Worm (Caenorhabditis elegans) whole organism, young adult: ENCODE results near the gene rbm-7.
A peak's percentile ranks its signal among the peaks of the same experiment; 100 is the strongest.

ENCODE experiments used
- B0035.1 ChIP-seq: sonication (generic microtip); optimal IDR thresholded peaks from 2 replicates; lab custom pipeline; 2016; ENCODE audit warnings: missing genetic modification characterization, mild to moderate bottlenecking, missing compliant biosample characterization, missing genotype, missing genetic modification reagents
- B0336.3 ChIP-seq: fragments of 200-800 bp; sonication (Bioruptor generic); IDR thresholded peaks from 2 replicates; pipeline ENCODE4 v1.3.6; 2022; ENCODE audit warnings: missing genetic modification characterization, missing compliant biosample characterization
- F33H1.4 ChIP-seq: fragments of 200-800 bp; sonication (Bioruptor generic); IDR thresholded peaks from 2 replicates; pipeline ENCODE4 v1.3.6; 2022; ENCODE audit warnings: missing genetic modification reagents, missing genetic modification characterization, missing compliant biosample characterization
- F37B4.10 ChIP-seq: fragments of 200-800 bp; sonication (Bioruptor generic); IDR thresholded peaks from 2 replicates; pipeline ENCODE4 v1.3.6; 2022; ENCODE audit warnings: missing genetic modification characterization, missing compliant biosample characterization
- F39B2.1 ChIP-seq: fragments of 200-800 bp; sonication (Bioruptor generic); IDR thresholded peaks from 2 replicates; pipeline ENCODE4 v1.3.6; 2022; ENCODE audit warnings: missing genetic modification reagents, missing genetic modification characterization, missing compliant biosample characterization
- F52B5.7 ChIP-seq: sonication (generic microtip); optimal IDR thresholded peaks from 2 replicates; lab custom pipeline; 2016; ENCODE audit warnings: mild to moderate bottlenecking, missing genetic modification characterization, missing compliant biosample characterization
- F57C9.4 ChIP-seq: sonication (generic microtip); optimal IDR thresholded peaks from 2 replicates; lab custom pipeline; 2017; ENCODE audit warnings: mild to moderate bottlenecking, missing genetic modification characterization, missing compliant biosample characterization
- K11D2.4 ChIP-seq: fragments of 200-800 bp; sonication (Bioruptor generic); IDR thresholded peaks from 2 replicates; pipeline ENCODE4 v1.3.6; 2022; ENCODE audit warnings: missing genetic modification reagents, missing genetic modification characterization, missing compliant biosample characterization
- Y53F4B.3 ChIP-seq: fragments of 200-800 bp; sonication (Bioruptor generic); IDR thresholded peaks from 2 replicates; pipeline ENCODE4 v1.3.6; 2022; ENCODE audit warnings: missing genetic modification reagents, missing genetic modification characterization, missing compliant biosample characterization
- Y53G8AR.9 ChIP-seq: fragments of 200-800 bp; sonication (Bioruptor generic); conservative IDR thresholded peaks from 2 replicates; pipeline ENCODE4 v1.3.6; 2022; ENCODE audit warnings: missing genetic modification reagents, missing genetic modification characterization, missing compliant biosample characterization
- Y67H2A.10 ChIP-seq: fragments of 200-800 bp; sonication (Bioruptor generic); conservative IDR thresholded peaks from 2 replicates; pipeline ENCODE4 v1.3.6; 2022; ENCODE audit warnings: missing genetic modification reagents, missing genetic modification characterization, missing compliant biosample characterization
- ama-1 ChIP-seq, 3 experiments: fragments of 150-350 bp in 1 of 3; sonication (generic microtip) in 2 of 3; optimal IDR thresholded peaks; 2 replicates each; lab custom pipeline; 2014 to 2018; ENCODE audit warnings: missing biosample characterization in 2 of 3, missing genetic modification characterization in 2 of 3, missing genetic modification reagents in 2 of 3
- aptf-2 ChIP-seq: fragments of 200-800 bp; sonication (Bioruptor generic); conservative IDR thresholded peaks from 2 replicates; pipeline ENCODE4 v1.3.6; 2022; ENCODE audit warnings: missing genetic modification reagents, missing genetic modification characterization, missing compliant biosample characterization
- attf-3 ChIP-seq: fragments of 200-800 bp; sonication (Bioruptor generic); conservative IDR thresholded peaks from 2 replicates; pipeline ENCODE4 v1.3.6; 2022; ENCODE audit warnings: missing genetic modification reagents, missing genetic modification characterization, missing compliant biosample characterization
- attf-5 ChIP-seq: fragments of 200-800 bp; sonication (Bioruptor generic); optimal IDR thresholded peaks from 2 replicates; lab custom pipeline; 2018; ENCODE audit warnings: mild to moderate bottlenecking, missing genetic modification characterization, missing compliant biosample characterization
- attf-6 ChIP-seq: fragments of 200-800 bp; sonication (Bioruptor generic); IDR thresholded peaks from 2 replicates; pipeline ENCODE4 v1.3.6; 2022; ENCODE audit warnings: missing genetic modification reagents, missing genetic modification characterization, missing compliant biosample characterization
- ccch-3 ChIP-seq: fragments of 200-800 bp; sonication (Bioruptor generic); optimal IDR thresholded peaks from 2 replicates; lab custom pipeline; 2018; ENCODE audit warnings: mild to moderate bottlenecking, missing genetic modification characterization, missing compliant biosample characterization
- ceh-27 ChIP-seq: fragments of 200-800 bp; sonication (Bioruptor generic); optimal IDR thresholded peaks from 2 replicates; lab custom pipeline; 2018; ENCODE audit warnings: mild to moderate bottlenecking, missing genetic modification characterization, moderate library complexity, missing compliant biosample characterization
- ceh-58 ChIP-seq: fragments of 200-800 bp; sonication (Bioruptor generic); IDR thresholded peaks from 2 replicates; pipeline ENCODE4 v1.3.6; 2022; ENCODE audit warnings: missing genetic modification characterization, missing compliant biosample characterization
- chd-7 ChIP-seq: sonication (generic microtip); optimal IDR thresholded peaks from 2 replicates; lab custom pipeline; 2016; ENCODE audit warnings: mild to moderate bottlenecking, missing genetic modification characterization, moderate library complexity, missing compliant biosample characterization
- egl-44 ChIP-seq: fragments of 200-800 bp; sonication (Bioruptor generic); IDR thresholded peaks from 2 replicates; pipeline ENCODE4 v1.3.6; 2022; ENCODE audit warnings: missing genetic modification reagents, missing genetic modification characterization, missing compliant biosample characterization
- ekl-4 ChIP-seq: fragments of 200-800 bp; sonication (Bioruptor generic); IDR thresholded peaks from 2 replicates; pipeline ENCODE4 v1.3.6; 2022; ENCODE audit warnings: missing genetic modification reagents, missing genetic modification characterization, missing compliant biosample characterization
- ets-4 ChIP-seq: fragments of 200-800 bp; sonication (Bioruptor generic); optimal IDR thresholded peaks from 2 replicates; lab custom pipeline; 2018; ENCODE audit warnings: mild to moderate bottlenecking, missing genetic modification characterization, missing compliant biosample characterization
- gei-17 ChIP-seq: fragments of 200-800 bp; sonication (Bioruptor generic); optimal IDR thresholded peaks from 2 replicates; lab custom pipeline; 2018; ENCODE audit warnings: mild to moderate bottlenecking, missing genetic modification characterization, missing compliant biosample characterization
- him-1 ChIP-seq: sonication (generic microtip); optimal IDR thresholded peaks from 2 replicates; lab custom pipeline; 2016; ENCODE audit warnings: missing genotype, missing genetic modification reagents, missing genetic modification characterization, missing compliant biosample characterization
- hlh-12 ChIP-seq: sonication (generic microtip); optimal IDR thresholded peaks from 2 replicates; lab custom pipeline; 2016; ENCODE audit warnings: missing genetic modification characterization, missing compliant biosample characterization
- hmg-20 ChIP-seq: fragments of 200-800 bp; sonication (Bioruptor generic); IDR thresholded peaks from 2 replicates; pipeline ENCODE4 v1.3.6; 2022; ENCODE audit warnings: missing genetic modification reagents, missing genetic modification characterization, missing compliant biosample characterization
- hsf-1 ChIP-seq: fragments of 200-800 bp; sonication (Bioruptor generic); IDR thresholded peaks from 2 replicates; pipeline ENCODE4 v1.3.6; 2022; ENCODE audit warnings: missing genetic modification reagents, missing genetic modification characterization, missing compliant biosample characterization
- lin-26 ChIP-seq: fragments of 200-800 bp; sonication (Bioruptor generic); IDR thresholded peaks from 2 replicates; pipeline ENCODE4 v1.3.6; 2022; ENCODE audit warnings: missing genetic modification reagents, missing genetic modification characterization, missing compliant biosample characterization
- lin-40 ChIP-seq: sonication (generic microtip); optimal IDR thresholded peaks from 2 replicates; lab custom pipeline; 2016; ENCODE audit warnings: missing genetic modification characterization, mild to moderate bottlenecking, missing compliant biosample characterization, missing genotype, missing genetic modification reagents
- madf-8 ChIP-seq: fragments of 200-800 bp; sonication (Bioruptor generic); conservative IDR thresholded peaks from 2 replicates; pipeline ENCODE4 v1.3.6; 2022; ENCODE audit warnings: missing genetic modification reagents, missing genetic modification characterization, missing compliant biosample characterization
- mel-28 ChIP-seq: sonication (generic microtip); optimal IDR thresholded peaks from 2 replicates; lab custom pipeline; 2016; ENCODE audit warnings: borderline replicate concordance, mild to moderate bottlenecking, missing genetic modification characterization, missing compliant biosample characterization
- mes-4 ChIP-seq: sonication (generic microtip); optimal IDR thresholded peaks from 2 replicates; lab custom pipeline; 2016; ENCODE audit warnings: missing genotype, missing genetic modification characterization, missing compliant biosample characterization
- nfyb-1 ChIP-seq: fragments of 200-800 bp; sonication (Bioruptor generic); IDR thresholded peaks from 2 replicates; pipeline ENCODE4 v1.3.6; 2022; ENCODE audit warnings: missing genetic modification reagents, missing genetic modification characterization, missing compliant biosample characterization
- nhr-27 ChIP-seq: fragments of 200-800 bp; sonication (Bioruptor generic); optimal IDR thresholded peaks from 2 replicates; lab custom pipeline; 2018; ENCODE audit warnings: mild to moderate bottlenecking, missing genetic modification characterization, moderate library complexity, missing compliant biosample characterization
- rcor-1 ChIP-seq: fragments of 200-800 bp; sonication (Bioruptor generic); IDR thresholded peaks from 2 replicates; pipeline ENCODE4 v1.3.6; 2022; ENCODE audit warnings: missing genetic modification reagents, missing genetic modification characterization, missing compliant biosample characterization
- rec-8 ChIP-seq, 2 experiments: sonication (generic microtip); optimal IDR thresholded peaks; 2 replicates each; lab custom pipeline; 2016; ENCODE audit warnings: mild to moderate bottlenecking in 2 of 2, missing genetic modification characterization in 2 of 2, missing genetic modification reagents in 2 of 2, missing genotype in 2 of 2, missing biosample characterization in 1 of 2, missing compliant biosample characterization in 1 of 2, moderate library complexity in 1 of 2
- sptf-2 ChIP-seq: fragments of 200-800 bp; sonication (Bioruptor generic); optimal IDR thresholded peaks from 2 replicates; lab custom pipeline; 2018; ENCODE audit warnings: mild to moderate bottlenecking, missing genetic modification characterization, missing compliant biosample characterization
- zfh-2 ChIP-seq: fragments of 200-800 bp; sonication (Bioruptor generic); conservative IDR thresholded peaks from 2 replicates; pipeline ENCODE4 v1.3.6; 2022; ENCODE audit warnings: missing genetic modification reagents, missing genetic modification characterization, missing compliant biosample characterization
- zim-3 ChIP-seq: sonication (generic microtip); optimal IDR thresholded peaks from 2 replicates; lab custom pipeline; 2017; ENCODE audit warnings: mild to moderate bottlenecking, missing genetic modification characterization, moderate library complexity, missing compliant biosample characterization

Gene rbm-7

ce11 chrIII:12942307-12942706 lies 10.6 kb upstream of the rbm-7 start, which contains the start of gene unc-25:
unc-25 (plus strand) TSS chrIII:12942651.
- TF ChIP-seq lin-40 (no peak), zfh-2 (0 out of 2 replicates have a peak, but pooled peaks have one; percentile 16), Y53F4B.3 (no peak), rec-8 (tag; optimal IDR thresholded peaks at IDR 0.05; lab: Kevin White, UChicago) (no peak), F37B4.10 (no peak), ama-1 (optimal IDR thresholded peaks at IDR 0.05; lab: Kevin White, UChicago) (no peak), ama-1 (GFP tag; optimal IDR thresholded peaks at IDR 0.05; lab: Kevin White, UChicago) (no peak), F52B5.7 (tag; lab: Kevin White, UChicago) (peak; percentile 48), mel-28 (no peak), egl-44 (GFP tag; lab: Robert Waterston, UW) (no peak), hmg-20 (GFP tag; lab: Robert Waterston, UW) (no peak), attf-6 (GFP tag; lab: Robert Waterston, UW) (0 out of 2 replicates have a peak, but pooled peaks have one; percentile 49), hlh-12 (no peak), sptf-2 (GFP tag; lab: Kevin White, UChicago) (no peak), ets-4 (GFP tag; lab: Kevin White, UChicago) (no peak), B0336.3 (GFP tag; lab: Robert Waterston, UW) (no peak), ccch-3 (GFP tag; lab: Kevin White, UChicago) (no peak), chd-7 (tag; lab: Kevin White, UChicago) (peak; percentile 17), ceh-27 (GFP tag; lab: Kevin White, UChicago) (peak; percentile 70), zim-3 (tag; lab: Kevin White, UChicago) (peak; percentile 43), Y53G8AR.9 (GFP tag; lab: Robert Waterston, UW) (no peak), attf-3 (GFP tag; lab: Robert Waterston, UW) (no peak), ekl-4 (no peak), aptf-2 (GFP tag; lab: Robert Waterston, UW) (no peak)

- no peak for TF ChIP-seq nfyb-1
- TF ChIP-seq ceh-58 (GFP tag; lab: Robert Waterston, UW): no peak
- no peak for TF ChIP-seq Y67H2A.10
- no peak for TF ChIP-seq F39B2.1
- no peak for TF ChIP-seq rcor-1
- no peak for TF ChIP-seq F33H1.4 (GFP tag; lab: Robert Waterston, UW)
- no peak for TF ChIP-seq mes-4 (tag; lab: Kevin White, UChicago)
- TF ChIP-seq attf-5 (GFP tag; lab: Kevin White, UChicago): no peak
- TF ChIP-seq lin-26 (GFP tag; lab: Robert Waterston, UW): no peak
- no peak for TF ChIP-seq B0035.1 (tag; lab: Kevin White, UChicago)
- TF ChIP-seq madf-8 (GFP tag; lab: Robert Waterston, UW): no peak
- no peak for TF ChIP-seq K11D2.4 (GFP tag; lab: Robert Waterston, UW)
- TF ChIP-seq nhr-27 (tag; lab: Kevin White, UChicago): no peak
- no peak for TF ChIP-seq F57C9.4
- TF ChIP-seq him-1: no peak
- TF ChIP-seq B0336.3 (GFP tag; lab: Robert Waterston, UW): no peak
These were observed 2.8 kb upstream of the rbm-7 start, which contains the start of gene epg-3 for ce11 chrIII:12934417-12934816. epg-3 (plus strand) TSS chrIII:12934717.

- TF ChIP-seq gei-17 (GFP tag; lab: Kevin White, UChicago) (no peak), ccch-3 (GFP tag; lab: Kevin White, UChicago) (no peak), hsf-1 (GFP tag; lab: Robert Waterston, UW) (no peak)
These were observed 1.1 kb upstream of the rbm-7 start for ce11 chrIII:12932776-12933175.
